Worm (Caenorhabditis elegans): ENCODE results near the gene ppm-1.D.

ce11 chrIII:2308026-2308425 lies 23.3 kb upstream of the ppm-1.D start, which contains the start of the genes fbxa-1 and Y54F10BM.20:
- no peak for TF ChIP-seq ama-1 (optimal IDR thresholded peaks at IDR 0.05)
- TF ChIP-seq Y55F3AM.14 (GFP tag; optimal IDR thresholded peaks at IDR 0.05) = no peak
- no peak for TF ChIP-seq ztf-4 (tag; optimal IDR thresholded peaks at IDR 0.05)
- no peak for TF ChIP-seq lin-11 (tag; optimal IDR thresholded peaks at IDR 0.05)
- TF ChIP-seq snpc-4 (tag; optimal IDR thresholded peaks at IDR 0.05) = no peak
- no peak for TF ChIP-seq lsy-2 (tag; optimal IDR thresholded peaks at IDR 0.05)
- TF ChIP-seq egl-27 (tag; optimal IDR thresholded peaks at IDR 0.05) = no peak
- TF ChIP-seq nhr-12 (tag; optimal IDR thresholded peaks at IDR 0.05) = no peak
